Worm (Caenorhabditis elegans) whole organism, L3 larva: ENCODE results near the gene ddr-1.

Source experiments
- ZK546.5 ChIP-seq: sonication (generic microtip); optimal IDR thresholded peaks from 2 replicates; lab custom pipeline; 2017; ENCODE audit warnings: missing biosample characterization, missing genetic modification characterization
- ama-1 ChIP-seq: fragments of 150-350 bp; optimal IDR thresholded peaks from 2 replicates; lab custom pipeline; 2018
- ceh-16 ChIP-seq: sonication (generic microtip); optimal IDR thresholded peaks from 2 replicates; lab custom pipeline; 2017; ENCODE audit warnings: missing biosample characterization, missing genetic modification characterization
- ceh-28 ChIP-seq: fragments of 150-350 bp; optimal IDR thresholded peaks from 2 replicates; lab custom pipeline; 2014; ENCODE audit warnings: missing biosample characterization, missing genetic modification reagents, missing genetic modification characterization
- ceh-82 ChIP-seq: fragments of 150-350 bp; optimal IDR thresholded peaks from 2 replicates; lab custom pipeline; 2014; ENCODE audit warnings: missing biosample characterization, missing genetic modification characterization
- ceh-9 ChIP-seq: sonication (generic microtip); optimal IDR thresholded peaks from 2 replicates; lab custom pipeline; 2018; ENCODE audit warnings: missing biosample characterization, missing genetic modification characterization
- daf-12 ChIP-seq: fragments of 150-350 bp; optimal IDR thresholded peaks from 2 replicates; lab custom pipeline; 2014; ENCODE audit warnings: missing biosample characterization, missing genetic modification reagents, missing genetic modification characterization
- egl-27 ChIP-seq: sonication (generic microtip); optimal IDR thresholded peaks from 4 replicates; lab custom pipeline; 2017; ENCODE audit warnings: missing biosample characterization, missing genetic modification reagents, missing genetic modification characterization
- elt-1 ChIP-seq: fragments of 150-350 bp; optimal IDR thresholded peaks from 2 replicates; lab custom pipeline; 2014; ENCODE audit warnings: missing biosample characterization, missing genetic modification characterization
- elt-2 ChIP-seq: sonication (generic microtip); optimal IDR thresholded peaks from 2 replicates; lab custom pipeline; 2016; ENCODE audit warnings: missing genetic modification reagents, mild to moderate bottlenecking, missing genetic modification characterization, missing compliant biosample characterization
- eor-1 ChIP-seq, 2 experiments: fragments of 150-350 bp; optimal IDR thresholded peaks; 2 replicates each; lab custom pipeline; 2014 to 2018; ENCODE audit warnings: missing biosample characterization in 2 of 2, missing genetic modification characterization in 2 of 2
- fkh-10 ChIP-seq: sonication (generic microtip); optimal IDR thresholded peaks from 2 replicates; lab custom pipeline; 2017; ENCODE audit warnings: missing biosample characterization, missing genetic modification reagents, missing genetic modification characterization
- fkh-2 ChIP-seq: fragments of 150-350 bp; optimal IDR thresholded peaks from 2 replicates; lab custom pipeline; 2014; ENCODE audit warnings: missing biosample characterization, missing genetic modification reagents, missing genetic modification characterization
- fos-1 ChIP-seq: fragments of 150-350 bp; optimal IDR thresholded peaks from 2 replicates; lab custom pipeline; 2014; ENCODE audit warnings: missing biosample characterization, missing genetic modification characterization
- hmg-11 ChIP-seq: sonication (generic microtip); optimal IDR thresholded peaks from 2 replicates; lab custom pipeline; 2016; ENCODE audit warnings: missing genetic modification characterization, missing compliant biosample characterization
- jun-1 ChIP-seq: fragments of 150-350 bp; optimal IDR thresholded peaks from 2 replicates; lab custom pipeline; 2014; ENCODE audit warnings: missing biosample characterization, missing genetic modification reagents, missing genetic modification characterization
- lin-15B ChIP-seq: fragments of 150-350 bp; optimal IDR thresholded peaks from 2 replicates; lab custom pipeline; 2014; ENCODE audit warnings: missing biosample characterization, missing genetic modification characterization
- lin-39 ChIP-seq: fragments of 150-350 bp; optimal IDR thresholded peaks from 2 replicates; lab custom pipeline; 2018; ENCODE audit warnings: missing biosample characterization, missing genetic modification reagents, missing genetic modification characterization
- lsy-12 ChIP-seq: sonication (generic microtip); optimal IDR thresholded peaks from 2 replicates; lab custom pipeline; 2016; ENCODE audit warnings: mild to moderate bottlenecking, missing genetic modification characterization, missing compliant biosample characterization
- mdl-1 ChIP-seq: fragments of 150-350 bp; optimal IDR thresholded peaks from 2 replicates; lab custom pipeline; 2014; ENCODE audit warnings: missing biosample characterization, missing genetic modification characterization
- mml-1 ChIP-seq: fragments of 150-350 bp; sonication (generic microtip); optimal IDR thresholded peaks from 3 replicates; lab custom pipeline; 2014; ENCODE audit warnings: missing biosample characterization, missing genetic modification characterization
- nfya-1 ChIP-seq: sonication (generic microtip); optimal IDR thresholded peaks from 2 replicates; lab custom pipeline; 2017; ENCODE audit warnings: missing genetic modification characterization, mild to moderate bottlenecking, missing compliant biosample characterization, antibody characterized with exemption, moderate library complexity; ENCODE audit not compliant: insufficient read depth
- nhr-11 ChIP-seq: fragments of 150-350 bp; optimal IDR thresholded peaks from 2 replicates; lab custom pipeline; 2014; ENCODE audit warnings: missing biosample characterization, missing genetic modification characterization
- nhr-12 ChIP-seq: fragments of 150-350 bp; optimal IDR thresholded peaks from 2 replicates; lab custom pipeline; 2014; ENCODE audit warnings: missing biosample characterization, missing genetic modification characterization
- nhr-23 ChIP-seq: fragments of 150-350 bp; optimal IDR thresholded peaks from 2 replicates; lab custom pipeline; 2014; ENCODE audit warnings: missing biosample characterization, missing genetic modification reagents, missing genetic modification characterization
- nhr-25 ChIP-seq: sonication (generic microtip); optimal IDR thresholded peaks from 2 replicates; lab custom pipeline; 2017; ENCODE audit warnings: missing biosample characterization, missing genetic modification characterization
- nhr-43 ChIP-seq: sonication (generic microtip); optimal IDR thresholded peaks from 2 replicates; lab custom pipeline; 2016; ENCODE audit warnings: mild to moderate bottlenecking, missing genetic modification characterization, missing compliant biosample characterization; ENCODE audit not compliant: poor library complexity, severe bottlenecking
- nhr-76 ChIP-seq: fragments of 150-350 bp; sonication (generic microtip); optimal IDR thresholded peaks from 5 replicates; lab custom pipeline; 2014; ENCODE audit warnings: missing biosample characterization, missing genetic modification characterization
- pqm-1 ChIP-seq: fragments of 150-350 bp; optimal IDR thresholded peaks from 2 replicates; lab custom pipeline; 2017; ENCODE audit warnings: missing biosample characterization, missing genetic modification characterization, inconsistent platforms
- sea-2 ChIP-seq: fragments of 150-350 bp; sonication (generic microtip); optimal IDR thresholded peaks from 4 replicates; lab custom pipeline; 2014; ENCODE audit warnings: missing biosample characterization, missing genetic modification reagents, missing genetic modification characterization
- skn-1 ChIP-seq: fragments of 150-350 bp; optimal IDR thresholded peaks from 2 replicates; lab custom pipeline; 2014; ENCODE audit warnings: missing biosample characterization, missing genetic modification characterization
- tbx-2 ChIP-seq: sonication (generic microtip); optimal IDR thresholded peaks from 2 replicates; lab custom pipeline; 2016; ENCODE audit warnings: mild to moderate bottlenecking, missing genetic modification characterization, missing compliant biosample characterization
- unc-62 ChIP-seq: fragments of 150-350 bp; sonication (generic microtip); optimal IDR thresholded peaks from 4 replicates; lab custom pipeline; 2014; ENCODE audit warnings: missing biosample characterization, missing genetic modification reagents, missing genetic modification characterization
- zag-1 ChIP-seq: fragments of 150-350 bp; optimal IDR thresholded peaks from 2 replicates; lab custom pipeline; 2014; ENCODE audit warnings: missing biosample characterization, missing genetic modification characterization
- ztf-11 ChIP-seq: fragments of 150-350 bp; optimal IDR thresholded peaks from 2 replicates; lab custom pipeline; 2014; ENCODE audit warnings: missing biosample characterization, missing genetic modification characterization
- ztf-4 ChIP-seq: fragments of 150-350 bp; optimal IDR thresholded peaks from 2 replicates; lab custom pipeline; 2014; ENCODE audit warnings: missing biosample characterization, missing genetic modification characterization

The ddr-1 gene

ce11 chrX:5451706-5452105, 9.3 kb upstream of the ddr-1 start:
- TF ChIP-seq ceh-9 (tag; lab: Kevin White, UChicago) (no peak), lin-39 (tag; lab: Kevin White, UChicago) (peak; percentile 32), ceh-82 (no peak), unc-62 (GFP tag; lab: Kevin White, UChicago) (peak; percentile 18), ZK546.5 (tag; lab: Kevin White, UChicago) (no peak), sea-2 (no peak), egl-27 (tag; lab: Kevin White, UChicago) (no peak), tbx-2 (tag; lab: Kevin White, UChicago) (no peak), nfya-1 (tag; lab: Kevin White, UChicago) (no peak)

ce11 chrX:5455107-5455506, 5.9 kb upstream of the ddr-1 start:
- TF ChIP-seq lsy-12: no peak
- no peak for TF ChIP-seq hmg-11 (tag; lab: Kevin White, UChicago)
- no peak for TF ChIP-seq nhr-12 (tag; lab: Kevin White, UChicago)
- TF ChIP-seq lin-15B (tag; lab: Kevin White, UChicago): no peak
- TF ChIP-seq, all 47 proteins: peak for 0

ce11 chrX:5457184-5457583, 3.8 kb upstream of the ddr-1 start:
- no peak for TF ChIP-seq ZK546.5 (tag; lab: Kevin White, UChicago)
- TF ChIP-seq ama-1: no peak

ce11 chrX:5458043-5458442, 3.0 kb upstream of the ddr-1 start:
- TF ChIP-seq mdl-1 (no peak), fkh-2 (tag; lab: Kevin White, UChicago) (no peak), pqm-1 (tag; lab: Kevin White, UChicago) (no peak), nhr-76 (tag; lab: Kevin White, UChicago) (no peak), lin-39 (tag; lab: Kevin White, UChicago) (no peak)

ce11 chrX:5458750-5459149, 2.3 kb upstream of the ddr-1 start:
- TF ChIP-seq elt-2 (tag; lab: Kevin White, UChicago) (peak; percentile 31), mdl-1 (no peak)

- TF ChIP-seq sea-2 (no peak), elt-2 (tag; lab: Kevin White, UChicago) (peak; percentile 82), pqm-1 (tag; lab: Kevin White, UChicago) (peak; percentile 37)
- TF ChIP-seq, all 47 proteins: peak for 2
Measured at ce11 chrX:5465631-5466030, 4.6 kb downstream of the ddr-1 start.

- no peak for TF ChIP-seq pqm-1 (tag; lab: Kevin White, UChicago)
- TF ChIP-seq nhr-25 (tag; lab: Kevin White, UChicago): no peak
- TF ChIP-seq skn-1 (tag; lab: Kevin White, UChicago): no peak
- no peak for TF ChIP-seq ceh-16 (tag; lab: Kevin White, UChicago)
- no peak for TF ChIP-seq lin-15B (tag; lab: Kevin White, UChicago)
- TF ChIP-seq elt-1 (tag; lab: Kevin White, UChicago): no peak
- TF ChIP-seq mdl-1: no peak
- TF ChIP-seq fkh-2 (tag; lab: Kevin White, UChicago): no peak
- TF ChIP-seq, all 47 proteins: peak for 0
Measured at ce11 chrX:5466149-5466548, 5.1 kb downstream of the ddr-1 start.

- TF ChIP-seq ceh-16 (tag; lab: Kevin White, UChicago) (no peak), nhr-43 (tag; lab: Kevin White, UChicago) (peak; percentile 64), ZK546.5 (tag; lab: Kevin White, UChicago) (no peak), mdl-1 (no peak), elt-2 (tag; lab: Kevin White, UChicago) (peak; percentile 96), ama-1 (no peak), mml-1 (tag; lab: Kevin White, UChicago) (no peak), tbx-2 (tag; lab: Kevin White, UChicago) (no peak), ztf-11 (tag; lab: Kevin White, UChicago) (no peak), lsy-12 (no peak), nfya-1 (tag; lab: Kevin White, UChicago) (peak; percentile 38), ceh-28 (tag; lab: Kevin White, UChicago) (no peak), nhr-11 (tag; lab: Kevin White, UChicago) (no peak), ceh-9 (tag; lab: Kevin White, UChicago) (no peak), sea-2 (no peak), ztf-4 (tag; lab: Kevin White, UChicago) (no peak), nhr-25 (tag; lab: Kevin White, UChicago) (no peak), fos-1 (tag; lab: Kevin White, UChicago) (no peak), hmg-11 (tag; lab: Kevin White, UChicago) (no peak), daf-12 (no peak), fkh-10 (GFP tag; lab: Kevin White, UChicago) (no peak), ceh-82 (no peak), jun-1 (peak; percentile 57), eor-1 (tag; optimal IDR thresholded peaks at IDR 0.05; lab: Kevin White, UChicago) (no peak), zag-1 (tag; lab: Kevin White, UChicago) (no peak), nhr-76 (tag; lab: Kevin White, UChicago) (no peak), nhr-23 (tag; lab: Kevin White, UChicago) (no peak), skn-1 (tag; lab: Kevin White, UChicago) (no peak)
Measured at ce11 chrX:5467308-5467707, 6.3 kb downstream of the ddr-1 start.
